Worm (Caenorhabditis elegans): ENCODE data around the gene cpsf-4.

- no peak for TF ChIP-seq W03F9.2 (tag; optimal IDR thresholded peaks at IDR 0.05)
- TF ChIP-seq him-1 (tag; optimal IDR thresholded peaks at IDR 0.05), result no peak
Measured at ce11 chrIV:12085120-12085519, 8.1 kb downstream of the cpsf-4 start, which contains the start of gene rbm-34.
